Worm (Caenorhabditis elegans): Measurements from ENCODE around the gene clc-17.

ce11 chrX:11123998-11124397 is 16.8 kb downstream of the clc-17 start:
- TF ChIP-seq tbx-2 (tag; optimal IDR thresholded peaks at IDR 0.05) (no peak), zag-1 (tag; optimal IDR thresholded peaks at IDR 0.05) (no peak), nhr-11 (tag; optimal IDR thresholded peaks at IDR 0.05) (no peak), R02D3.7 (tag; optimal IDR thresholded peaks at IDR 0.05) (no peak), ztf-11 (tag; optimal IDR thresholded peaks at IDR 0.05) (no peak), ztf-4 (tag; optimal IDR thresholded peaks at IDR 0.05) (no peak)

Data from whole organism, L3 larva.